Fruit fly (Drosophila melanogaster): Measurements from ENCODE around the gene Ciz1.
A peak's percentile ranks its signal among the peaks of the same experiment; 100 is the strongest.

Gene Ciz1

DNA sequence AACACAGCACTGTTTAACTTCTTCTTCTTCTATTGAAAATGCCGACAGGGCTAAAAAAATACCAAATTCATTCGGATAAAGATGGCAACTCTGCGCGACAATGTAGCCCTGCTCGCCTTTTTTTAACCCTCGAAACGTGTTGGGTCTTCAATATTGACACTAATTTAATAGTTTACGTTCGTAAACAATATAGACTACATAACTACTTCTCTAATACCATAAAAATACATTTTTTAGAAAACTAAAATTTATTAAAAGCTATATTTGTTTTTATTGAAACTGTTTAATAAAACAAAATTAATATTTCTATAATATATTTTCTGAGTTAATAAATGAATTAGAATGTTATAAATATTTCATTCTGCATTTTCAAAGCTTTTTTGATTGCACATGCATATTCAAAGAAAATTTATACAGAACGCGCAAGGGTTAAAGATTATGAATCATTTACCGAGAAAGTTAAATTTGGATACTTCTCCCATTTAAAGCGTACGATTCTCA lies 24.2 kb downstream of the Ciz1 start, which contains the start of the genes Taf2 and CalpB:
Taf2 (minus strand) TSS at position 54 of the 501 bp plus-strand sequence.
CalpB (plus strand) TSS at position 133 of the 501 bp plus-strand sequence.
- TF ChIP-seq CG14655 (GFP tag; optimal IDR thresholded peaks at IDR 0.05) (peak; percentile 90), CG32121 (GFP tag; IDR thresholded peaks at IDR 0.05) (peak; percentile 80), gl (tag; optimal IDR thresholded peaks at IDR 0.05) (peak; percentile 48), CG4496 (GFP tag; IDR thresholded peaks at IDR 0.05) (peak; percentile 75), fd96Ca (GFP tag; IDR thresholded peaks at IDR 0.05) (peak; percentile 28; the same call in 1 of the 3 replicates), CG8301 (tag; optimal IDR thresholded peaks at IDR 0.05) (peak; percentile 84), CG12605 (GFP tag; IDR thresholded peaks at IDR 0.05) (peak; percentile 44; the same call in 1 of the 2 replicates), Pif1A (GFP tag; optimal IDR thresholded peaks at IDR 0.05) (no peak), D1 (tag; optimal IDR thresholded peaks at IDR 0.05) (peak; percentile 93), CG17806 (tag; optimal IDR thresholded peaks at IDR 0.05) (peak; percentile 88), Pif1B (GFP tag; optimal IDR thresholded peaks at IDR 0.05) (no peak), CG9948 (tag; optimal IDR thresholded peaks at IDR 0.05) (peak; percentile 94), EcR (GFP tag; optimal IDR thresholded peaks at IDR 0.05) (no peak), CG34367 (tag; optimal IDR thresholded peaks at IDR 0.05) (peak; percentile 66), Snoo (tag; optimal IDR thresholded peaks at IDR 0.05) (peak; percentile 84), CG13204 (GFP tag; optimal IDR thresholded peaks at IDR 0.05) (no peak), CG10348 (GFP tag; IDR thresholded peaks at IDR 0.05) (no peak), rn (GFP tag; IDR thresholded peaks at IDR 0.05) (0 out of 2 replicates have a peak, but pooled peaks have one; percentile 43), CG8159 (tag; optimal IDR thresholded peaks at IDR 0.05) (peak; percentile 97), Ets98B (GFP tag; IDR thresholded peaks at IDR 0.05) (peak; percentile 67), CG15710 (tag; optimal IDR thresholded peaks at IDR 0.05) (peak; percentile 92)

dm6 chr3L:9893983-9894382 lies 29.5 kb downstream of the Ciz1 start:
- TF ChIP-seq Pif1A (GFP tag; optimal IDR thresholded peaks at IDR 0.05) (no peak), CG14655 (GFP tag; optimal IDR thresholded peaks at IDR 0.05) (no peak), rn (GFP tag; IDR thresholded peaks at IDR 0.05) (no peak), CG8159 (tag; optimal IDR thresholded peaks at IDR 0.05) (no peak), CG4496 (GFP tag; IDR thresholded peaks at IDR 0.05) (no peak), CG13204 (GFP tag; optimal IDR thresholded peaks at IDR 0.05) (no peak), CG34367 (tag; optimal IDR thresholded peaks at IDR 0.05) (no peak), D1 (tag; optimal IDR thresholded peaks at IDR 0.05) (no peak), CG32121 (GFP tag; IDR thresholded peaks at IDR 0.05) (no peak), Pif1B (GFP tag; optimal IDR thresholded peaks at IDR 0.05) (no peak), gl (tag; optimal IDR thresholded peaks at IDR 0.05) (no peak), CG15710 (tag; optimal IDR thresholded peaks at IDR 0.05) (no peak), fd96Ca (GFP tag; IDR thresholded peaks at IDR 0.05) (no peak)

- no peak for TF ChIP-seq CG14655 (GFP tag; optimal IDR thresholded peaks at IDR 0.05)
- no peak for TF ChIP-seq CG17806 (tag; optimal IDR thresholded peaks at IDR 0.05)
Observed at dm6 chr3L:9894643-9895042, 30.2 kb downstream of the Ciz1 start, which contains the start of the genes CG6709 and Hez. CG6709 (minus strand) TSS chr3L:9894743. Hez (minus strand) TSS chr3L:9894743.

DNA sequence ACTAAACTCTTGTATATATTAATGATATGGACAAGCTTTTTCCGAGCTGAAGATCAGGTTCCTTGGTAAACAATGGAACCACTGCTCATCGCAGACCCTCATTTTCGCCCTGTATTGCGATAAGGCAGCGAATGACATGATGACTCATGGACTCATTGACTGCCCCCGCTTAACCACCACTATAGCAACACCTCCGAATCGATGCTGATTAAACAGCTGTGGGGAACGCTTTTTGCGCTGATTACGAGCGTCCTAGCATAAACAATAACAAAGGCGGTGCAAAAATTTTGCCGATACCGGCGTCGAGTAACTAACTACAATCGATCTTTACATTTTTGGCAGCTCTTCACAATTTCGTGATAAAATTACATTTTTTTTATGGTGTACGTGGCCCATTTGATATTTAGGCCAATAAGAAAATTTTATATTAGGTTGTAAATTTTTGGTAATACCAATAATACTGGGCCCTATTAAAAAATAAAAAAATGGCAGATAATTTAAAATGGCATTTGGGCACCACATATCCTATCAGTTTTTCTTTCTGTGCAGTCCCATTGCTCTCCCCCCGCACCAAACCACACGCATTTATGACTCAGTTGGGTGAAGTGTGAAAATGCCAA lies 32.8 kb downstream of the Ciz1 start:
- TF ChIP-seq EcR (GFP tag; optimal IDR thresholded peaks at IDR 0.05): peak; percentile 52
- TF ChIP-seq fd96Ca (GFP tag; IDR thresholded peaks at IDR 0.05): no peak
- peak; percentile 39 for TF ChIP-seq CG17806 (tag; optimal IDR thresholded peaks at IDR 0.05)
- TF ChIP-seq CG8159 (tag; optimal IDR thresholded peaks at IDR 0.05): peak; percentile 59
- TF ChIP-seq CG4496 (GFP tag; IDR thresholded peaks at IDR 0.05): 0 out of 3 replicates have a peak, but pooled peaks have one; percentile 42
- TF ChIP-seq CG32121 (GFP tag; IDR thresholded peaks at IDR 0.05): no peak
- TF ChIP-seq CG15710 (tag; optimal IDR thresholded peaks at IDR 0.05): peak; percentile 27
- TF ChIP-seq gl (tag; optimal IDR thresholded peaks at IDR 0.05): no peak
- peak; percentile 10 for TF ChIP-seq CG9948 (tag; optimal IDR thresholded peaks at IDR 0.05)
- peak; percentile 43 for TF ChIP-seq Pif1A (GFP tag; optimal IDR thresholded peaks at IDR 0.05)
- no peak for TF ChIP-seq CG10348 (GFP tag; IDR thresholded peaks at IDR 0.05)

- TF ChIP-seq CG9948 (tag; optimal IDR thresholded peaks at IDR 0.05) (no peak), CG8159 (tag; optimal IDR thresholded peaks at IDR 0.05) (peak; percentile 6), CG4496 (GFP tag; IDR thresholded peaks at IDR 0.05) (peak; percentile 44; the same call in 1 of the 3 replicates)
Observed at dm6 chr3L:9898355-9898754, 33.9 kb downstream of the Ciz1 start, which contains the start of the genes CG6707 and CG46387. CG6707 (minus strand) TSS chr3L:9898575. CG46387 (plus strand) TSS chr3L:9898626.

dm6 chr3L:9899046-9899659 lies 34.7 kb downstream of the Ciz1 start, which contains the start of gene nudE:
nudE (plus strand) TSS chr3L:9899241.
- TF ChIP-seq CG32121 (GFP tag; IDR thresholded peaks at IDR 0.05): no peak
- no peak for TF ChIP-seq Pif1A (GFP tag; optimal IDR thresholded peaks at IDR 0.05)
- TF ChIP-seq Pif1B (GFP tag; optimal IDR thresholded peaks at IDR 0.05): no peak
- TF ChIP-seq D1 (tag; optimal IDR thresholded peaks at IDR 0.05): no peak
- no peak for TF ChIP-seq fd96Ca (GFP tag; IDR thresholded peaks at IDR 0.05)
- TF ChIP-seq CG12605 (GFP tag; IDR thresholded peaks at IDR 0.05): no peak
- no peak for TF ChIP-seq CG8301 (tag; optimal IDR thresholded peaks at IDR 0.05)
- no peak for TF ChIP-seq CG17806 (tag; optimal IDR thresholded peaks at IDR 0.05)
- peak; percentile 10 for TF ChIP-seq CG8159 (tag; optimal IDR thresholded peaks at IDR 0.05)

Measured in whole organism, pupa.